Fruit fly (Drosophila melanogaster): Measurements from ENCODE around the gene CG3040.

The CG3040 gene

dm6 chrX:6985980-6986827, 13.0 kb upstream of the CG3040 start, which contains the start of gene bou:
Gene bou (plus strand): TSS chrX:6986486.
- peak; percentile 77 for TF ChIP-seq tj (GFP tag; optimal IDR thresholded peaks at IDR 0.05)
- TF ChIP-seq kay (GFP tag; ENCODE audit: borderline replicate concordance), result no peak
- peak; percentile 52 for TF ChIP-seq ovo (GFP tag; optimal IDR thresholded peaks at IDR 0.05)

DNA sequence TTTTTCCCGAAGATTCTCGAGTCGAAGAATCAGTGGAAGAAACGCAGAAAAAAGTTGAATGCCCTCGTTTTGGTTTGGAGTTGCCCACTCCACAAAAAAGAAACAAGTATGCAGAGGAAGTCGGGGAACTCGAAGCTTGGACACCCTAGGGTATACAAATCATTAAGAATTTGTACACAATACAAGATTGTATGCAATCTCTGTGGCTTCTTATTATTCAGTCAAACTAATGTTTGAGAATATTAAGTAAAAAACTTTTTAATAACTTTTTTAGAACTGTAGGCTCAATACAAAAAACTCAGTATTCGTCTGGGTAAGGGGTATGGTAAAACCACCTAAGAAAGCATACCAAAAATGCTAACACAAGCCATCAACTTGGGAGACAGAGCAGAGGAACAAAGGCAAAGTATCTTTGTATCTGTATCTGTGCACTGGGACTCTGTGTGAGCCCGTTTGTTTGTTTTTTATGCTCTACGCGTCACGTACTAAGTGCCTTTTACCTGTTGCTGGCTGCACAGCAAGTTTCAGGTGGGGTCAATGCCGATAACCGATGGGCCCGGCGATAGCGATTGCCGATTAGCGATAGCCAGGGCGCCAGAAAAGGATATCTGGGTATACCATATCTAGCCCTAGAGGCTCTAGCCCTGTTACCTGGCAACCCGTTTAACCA, 12.1 kb upstream of the CG3040 start:
- peak; percentile 90 for TF ChIP-seq bab1 (GFP tag; optimal IDR thresholded peaks at IDR 0.05)
- peak; percentile 29 for TF ChIP-seq pad (GFP tag; optimal IDR thresholded peaks at IDR 0.05)
- no peak for TF ChIP-seq kay (GFP tag; ENCODE audit: borderline replicate concordance)
- no peak for TF ChIP-seq CG11617 (GFP tag; optimal IDR thresholded peaks at IDR 0.05)
- peak; percentile 13 for TF ChIP-seq Crg-1 (GFP tag; optimal IDR thresholded peaks at IDR 0.05)
- peak; percentile 81 for TF ChIP-seq tj (GFP tag; optimal IDR thresholded peaks at IDR 0.05)
- no peak for TF ChIP-seq CG7045 (GFP tag; optimal IDR thresholded peaks at IDR 0.05)
- no peak for TF ChIP-seq CG1620 (GFP tag; optimal IDR thresholded peaks at IDR 0.05)
- TF ChIP-seq CG7101 (tag; optimal IDR thresholded peaks at IDR 0.05), result peak; percentile 28
- peak; percentile 54 for TF ChIP-seq CG14711 (tag; optimal IDR thresholded peaks at IDR 0.05)

- TF ChIP-seq cnc (optimal IDR thresholded peaks at IDR 0.05) (no peak), toe (GFP tag; optimal IDR thresholded peaks at IDR 0.05) (no peak), CG5204 (GFP tag; optimal IDR thresholded peaks at IDR 0.05) (no peak), CG7045 (GFP tag; optimal IDR thresholded peaks at IDR 0.05) (no peak), Hr96 (GFP tag; optimal IDR thresholded peaks at IDR 0.05) (no peak), CG14711 (tag; optimal IDR thresholded peaks at IDR 0.05) (no peak), CG1620 (GFP tag; optimal IDR thresholded peaks at IDR 0.05) (no peak), Mnt (GFP tag; optimal IDR thresholded peaks at IDR 0.05) (no peak), CG11617 (GFP tag; optimal IDR thresholded peaks at IDR 0.05) (no peak), kay (GFP tag; ENCODE audit: borderline replicate concordance) (no peak), bab1 (GFP tag; optimal IDR thresholded peaks at IDR 0.05) (no peak), CG7101 (tag; optimal IDR thresholded peaks at IDR 0.05) (no peak)
Observed at dm6 chrX:6983500-6984320, 10.5 kb upstream of the CG3040 start.

DNA sequence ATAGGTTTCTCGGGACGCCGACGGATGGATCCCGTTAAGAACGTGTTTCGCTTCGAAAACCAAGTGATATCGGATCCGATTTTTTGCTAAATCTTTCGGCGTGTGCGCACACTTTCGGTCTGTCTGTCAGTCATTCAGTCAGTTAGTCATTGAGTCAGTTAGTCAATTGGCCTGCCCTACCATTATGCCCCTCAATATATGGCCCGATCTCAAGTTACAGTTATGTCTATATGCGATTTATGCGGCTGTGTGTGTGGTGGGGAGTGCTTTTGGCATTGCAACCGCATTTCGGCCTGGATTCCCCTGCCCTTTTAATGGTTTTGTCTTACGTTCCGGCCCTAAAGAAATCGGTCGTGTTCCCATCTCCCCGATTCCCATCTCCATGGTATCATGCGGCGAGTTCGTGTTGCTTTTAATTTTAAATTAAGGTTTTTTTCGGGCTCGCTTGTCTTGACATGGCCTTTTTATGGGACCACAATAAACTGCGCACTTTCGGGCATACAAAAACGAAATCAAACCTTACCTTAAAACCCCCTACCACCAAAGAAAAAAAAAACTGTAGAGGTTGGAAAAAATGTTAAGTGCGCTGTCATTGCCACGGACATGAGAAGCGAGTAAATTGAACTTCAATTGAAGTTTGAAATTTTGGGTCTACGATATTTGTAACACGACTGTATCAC, 9.7 kb upstream of the CG3040 start:
- TF ChIP-seq CG12768 (GFP tag; optimal IDR thresholded peaks at IDR 0.05) (no peak), tj (GFP tag; optimal IDR thresholded peaks at IDR 0.05) (peak; percentile 73), CG7101 (tag; optimal IDR thresholded peaks at IDR 0.05) (no peak)

- TF ChIP-seq CG7101 (tag; optimal IDR thresholded peaks at IDR 0.05) (no peak), bab1 (GFP tag; optimal IDR thresholded peaks at IDR 0.05) (peak; percentile 16), tj (GFP tag; optimal IDR thresholded peaks at IDR 0.05) (no peak), Clk (GFP tag; optimal IDR thresholded peaks at IDR 0.05) (no peak), toe (GFP tag; optimal IDR thresholded peaks at IDR 0.05) (no peak), CG11617 (GFP tag; optimal IDR thresholded peaks at IDR 0.05) (no peak)
Observed at dm6 chrX:6982054-6982453, 8.9 kb upstream of the CG3040 start.

- peak in 1 of 2 experiments; percentile 5 for TF ChIP-seq cnc (optimal IDR thresholded peaks at IDR 0.05)
- no peak for TF ChIP-seq CG14711 (tag; optimal IDR thresholded peaks at IDR 0.05)
- TF ChIP-seq CG7045 (GFP tag; optimal IDR thresholded peaks at IDR 0.05), result no peak
- no peak for TF ChIP-seq pad (GFP tag; optimal IDR thresholded peaks at IDR 0.05)
- no peak for TF ChIP-seq cic (GFP tag; optimal IDR thresholded peaks at IDR 0.05)
- no peak for TF ChIP-seq ovo (GFP tag; optimal IDR thresholded peaks at IDR 0.05)
- TF ChIP-seq CG5204 (GFP tag; optimal IDR thresholded peaks at IDR 0.05), result no peak
- TF ChIP-seq CG7101 (tag; optimal IDR thresholded peaks at IDR 0.05), result peak; percentile 26
- no peak for TF ChIP-seq CG12768 (GFP tag; optimal IDR thresholded peaks at IDR 0.05)
- TF ChIP-seq tj (GFP tag; optimal IDR thresholded peaks at IDR 0.05), result peak; percentile 95
- peak; percentile 43 for TF ChIP-seq Mnt (GFP tag; optimal IDR thresholded peaks at IDR 0.05)
Observed at dm6 chrX:6981470-6981952, 8.3 kb upstream of the CG3040 start.
